Fruit fly (Drosophila melanogaster): ENCODE data around the gene Spn.

dm6 chr3L:2533000-2533731 is 20.9 kb downstream of the Spn start:
- TF ChIP-seq psq (optimal IDR thresholded peaks at IDR 0.05), result no peak
- TF ChIP-seq insv (optimal IDR thresholded peaks at IDR 0.05), result no peak
- no peak for TF ChIP-seq Sin3A (optimal IDR thresholded peaks at IDR 0.05)
- no peak for TF ChIP-seq ttk (optimal IDR thresholded peaks at IDR 0.05)

All from Kc167 (cell line).